Worm (Caenorhabditis elegans): Measurements from ENCODE around the gene F54F12.1.

Gene F54F12.1

DNA sequence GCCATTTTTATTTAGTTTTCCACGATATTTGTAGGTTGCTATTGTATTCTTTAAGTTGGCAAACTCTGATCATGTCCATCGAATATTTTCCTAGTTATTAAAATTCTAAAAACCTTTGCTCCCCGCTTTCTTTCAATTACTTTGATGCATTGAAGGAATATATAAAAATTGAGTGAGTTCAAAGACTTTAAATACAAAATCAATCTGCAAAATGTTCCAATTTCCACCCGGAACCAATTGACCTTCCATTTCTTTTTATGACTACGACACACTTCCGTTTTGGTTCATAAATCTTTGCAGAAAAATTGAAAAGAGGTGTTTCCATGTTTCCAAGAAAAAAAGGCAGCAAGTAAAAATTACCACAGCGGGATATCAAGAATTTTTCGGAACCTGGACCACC lies 15.5 kb downstream of the F54F12.1 start, which contains the start of gene F54F12.2:
TSS of gene F54F12.2 (plus strand) at position 301 of the 400 bp plus-strand sequence.
- TF ChIP-seq nhr-76 (tag; optimal IDR thresholded peaks at IDR 0.05) (no peak), ceh-83 (GFP tag; optimal IDR thresholded peaks at IDR 0.05) (no peak), pha-4 (tag; optimal IDR thresholded peaks at IDR 0.05) (no peak), nhr-237 (tag; optimal IDR thresholded peaks at IDR 0.05) (no peak), snpc-4 (tag; optimal IDR thresholded peaks at IDR 0.05) (no peak), blmp-1 (tag; optimal IDR thresholded peaks at IDR 0.05) (no peak), hlh-1 (tag; optimal IDR thresholded peaks at IDR 0.05) (no peak), tbx-8 (GFP tag; optimal IDR thresholded peaks at IDR 0.05) (no peak), zip-8 (tag; optimal IDR thresholded peaks at IDR 0.05) (no peak), lsy-2 (tag; optimal IDR thresholded peaks at IDR 0.05) (no peak), mls-2 (tag; optimal IDR thresholded peaks at IDR 0.05) (no peak), M03D4.4 (tag; optimal IDR thresholded peaks at IDR 0.05) (no peak), elt-1 (tag; optimal IDR thresholded peaks at IDR 0.05; ENCODE audit: borderline replicate concordance, insufficient read depth) (no peak), ceh-43 (GFP tag; optimal IDR thresholded peaks at IDR 0.05) (no peak), nhr-28 (tag; optimal IDR thresholded peaks at IDR 0.05) (no peak), mab-5 (tag; optimal IDR thresholded peaks at IDR 0.05) (no peak), bed-3 (GFP tag; optimal IDR thresholded peaks at IDR 0.05) (no peak)

DNA sequence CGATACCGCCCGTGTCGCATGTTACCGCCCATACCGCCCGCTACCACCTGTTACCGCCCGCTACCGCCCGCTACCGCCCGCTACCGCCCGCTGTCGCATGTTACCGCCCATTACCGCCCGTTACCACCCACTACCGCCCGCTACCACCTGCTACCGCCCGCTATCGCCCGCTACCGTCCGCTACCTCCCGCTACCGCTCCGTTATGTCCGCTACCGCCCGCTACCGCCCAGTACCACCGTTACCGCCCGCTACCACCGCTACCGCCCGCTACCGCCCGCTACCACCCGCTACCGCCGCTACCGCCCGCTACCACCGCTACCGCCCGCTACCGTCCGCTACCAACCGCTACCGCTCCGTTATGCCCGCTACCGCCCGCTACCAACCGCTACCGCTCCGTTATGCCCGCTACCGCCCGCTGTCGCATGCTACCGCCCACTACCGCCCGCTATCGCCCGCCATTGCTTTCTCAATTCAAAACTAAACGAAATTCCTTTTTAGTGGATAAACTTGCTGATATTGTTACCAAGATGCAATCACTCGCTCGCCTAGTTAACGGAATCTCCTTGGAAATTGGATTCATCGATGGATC lies 22.7 kb downstream of the F54F12.1 start:
- no peak for TF ChIP-seq elt-3 (tag; optimal IDR thresholded peaks at IDR 0.05)
- peak; percentile 26 for TF ChIP-seq ham-2 (GFP tag; optimal IDR thresholded peaks at IDR 0.05)
- TF ChIP-seq unc-120 (tag; optimal IDR thresholded peaks at IDR 0.05; ENCODE audit: poor library complexity, severe bottlenecking) = no peak
- peak; percentile 23 for TF ChIP-seq lin-32 (GFP tag; optimal IDR thresholded peaks at IDR 0.05)
- peak; percentile 72 for TF ChIP-seq mls-2 (tag; optimal IDR thresholded peaks at IDR 0.05)
- TF ChIP-seq sptf-1 (tag; optimal IDR thresholded peaks at IDR 0.05) = peak; percentile 61
- TF ChIP-seq drap-1 (GFP tag; optimal IDR thresholded peaks at IDR 0.05) = peak; percentile 35
- peak; percentile 23 for TF ChIP-seq sem-2 (GFP tag; optimal IDR thresholded peaks at IDR 0.05)

DNA sequence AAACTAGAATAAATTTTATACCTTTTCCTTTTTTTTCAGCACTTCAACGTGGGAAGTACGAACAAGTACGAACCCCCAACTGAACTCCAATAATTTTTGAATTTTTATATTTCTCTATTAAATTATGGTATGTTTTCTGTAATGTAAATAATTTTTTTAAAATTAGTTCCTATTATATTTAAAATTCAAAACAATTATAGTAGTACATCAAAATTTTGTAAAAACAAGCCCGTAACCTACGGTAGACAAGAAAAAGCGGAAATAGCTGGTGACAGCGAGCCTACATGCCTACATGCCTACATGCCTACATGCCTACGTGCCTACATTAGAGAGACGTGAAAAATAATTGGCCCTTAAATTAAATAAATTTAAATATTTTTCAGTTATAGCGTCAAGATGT lies 23.5 kb downstream of the F54F12.1 start, which contains the start of gene F14F7.5:
TSS of gene F14F7.5 (plus strand) at position 301 of the 400 bp plus-strand sequence.
- no peak for TF ChIP-seq cnd-1 (tag; optimal IDR thresholded peaks at IDR 0.05)
- no peak for TF ChIP-seq sem-2 (GFP tag; optimal IDR thresholded peaks at IDR 0.05)
- no peak for TF ChIP-seq lin-32 (GFP tag; optimal IDR thresholded peaks at IDR 0.05)
- no peak for TF ChIP-seq unc-120 (tag; optimal IDR thresholded peaks at IDR 0.05; ENCODE audit: poor library complexity, severe bottlenecking)
- TF ChIP-seq nhr-28 (tag; optimal IDR thresholded peaks at IDR 0.05) = no peak
- TF ChIP-seq ceh-43 (GFP tag; optimal IDR thresholded peaks at IDR 0.05) = no peak
- no peak for TF ChIP-seq unc-39 (tag; optimal IDR thresholded peaks at IDR 0.05)
- TF ChIP-seq nhr-12 (tag; optimal IDR thresholded peaks at IDR 0.05) = no peak
- TF ChIP-seq snpc-4 (tag; optimal IDR thresholded peaks at IDR 0.05) = no peak
- no peak for TF ChIP-seq M03D4.4 (tag; optimal IDR thresholded peaks at IDR 0.05)

DNA sequence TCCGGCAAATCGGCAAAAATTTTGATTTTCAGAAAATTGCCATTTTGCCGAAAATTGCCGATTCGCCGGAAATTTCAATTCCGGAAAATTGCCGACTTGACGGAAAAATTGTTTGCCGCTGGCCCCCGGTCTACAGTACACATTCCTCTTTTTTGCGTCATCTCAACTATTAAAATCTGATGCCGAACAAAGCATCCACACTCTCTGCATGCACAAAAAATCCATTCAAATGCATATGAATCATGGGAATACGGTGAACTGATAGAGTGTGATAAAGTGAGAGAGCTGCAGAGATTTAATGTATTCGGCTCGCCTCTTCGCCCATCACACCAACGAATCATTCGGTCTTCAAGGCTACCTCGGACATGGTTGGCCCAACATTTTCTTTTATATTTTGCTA lies 24.7 kb downstream of the F54F12.1 start, which contains the start of gene F14F7.7:
TSS of gene F14F7.7 (plus strand) at position 354 of the 400 bp plus-strand sequence.
- TF ChIP-seq ceh-39 (tag; optimal IDR thresholded peaks at IDR 0.05) = no peak
- no peak for TF ChIP-seq snpc-4 (tag; optimal IDR thresholded peaks at IDR 0.05)
- no peak for TF ChIP-seq sem-2 (GFP tag; optimal IDR thresholded peaks at IDR 0.05)
- no peak for TF ChIP-seq nhr-2 (tag; optimal IDR thresholded peaks at IDR 0.05)
- TF ChIP-seq ces-1 (GFP tag; optimal IDR thresholded peaks at IDR 0.05) = no peak
- TF ChIP-seq unc-39 (tag; optimal IDR thresholded peaks at IDR 0.05) = no peak
- TF ChIP-seq sptf-1 (tag; optimal IDR thresholded peaks at IDR 0.05) = no peak
- no peak for TF ChIP-seq ztf-11 (tag; optimal IDR thresholded peaks at IDR 0.05)

DNA sequence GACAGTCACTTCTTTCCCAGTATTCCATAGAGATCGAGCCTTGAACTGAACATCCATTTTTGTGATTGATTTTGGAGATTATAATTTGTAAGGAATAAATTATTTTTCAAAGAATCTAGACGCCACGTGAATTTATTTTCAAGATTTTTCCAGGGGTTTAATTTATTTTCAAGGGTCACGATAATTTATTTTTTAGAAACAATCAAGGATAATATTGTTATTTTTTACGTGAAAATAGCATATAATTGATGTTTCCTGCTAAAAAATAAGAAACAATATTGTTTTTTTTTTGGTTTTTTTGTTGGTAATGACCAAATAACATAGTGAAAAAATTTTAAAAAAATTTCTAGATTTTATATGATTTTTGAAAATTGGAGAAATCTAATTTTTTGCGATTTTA lies 25.6 kb downstream of the F54F12.1 start, which contains the start of gene F14F7.4:
TSS of gene F14F7.4 (minus strand) at position 101 of the 400 bp plus-strand sequence.
- TF ChIP-seq drap-1 (GFP tag; optimal IDR thresholded peaks at IDR 0.05) = no peak
- no peak for TF ChIP-seq lsy-2 (tag; optimal IDR thresholded peaks at IDR 0.05)
- TF ChIP-seq cnd-1 (tag; optimal IDR thresholded peaks at IDR 0.05) = no peak
- no peak for TF ChIP-seq ceh-83 (GFP tag; optimal IDR thresholded peaks at IDR 0.05)
- TF ChIP-seq blmp-1 (tag; optimal IDR thresholded peaks at IDR 0.05) = no peak
- TF ChIP-seq unc-62 (GFP tag; optimal IDR thresholded peaks at IDR 0.05) = no peak
- no peak for TF ChIP-seq ces-1 (GFP tag; optimal IDR thresholded peaks at IDR 0.05)
- no peak for TF ChIP-seq snpc-4 (tag; optimal IDR thresholded peaks at IDR 0.05)
- no peak for TF ChIP-seq ham-2 (GFP tag; optimal IDR thresholded peaks at IDR 0.05)
- no peak for TF ChIP-seq pha-4 (tag; optimal IDR thresholded peaks at IDR 0.05)
- TF ChIP-seq flh-1 (GFP tag; optimal IDR thresholded peaks at IDR 0.05) = no peak
- no peak for TF ChIP-seq nhr-237 (tag; optimal IDR thresholded peaks at IDR 0.05)
- no peak for TF ChIP-seq lin-32 (GFP tag; optimal IDR thresholded peaks at IDR 0.05)
- TF ChIP-seq sem-2 (GFP tag; optimal IDR thresholded peaks at IDR 0.05) = no peak
- no peak for TF ChIP-seq mep-1 (tag; optimal IDR thresholded peaks at IDR 0.05)
- TF ChIP-seq hlh-1 (tag; optimal IDR thresholded peaks at IDR 0.05) = no peak
- no peak for TF ChIP-seq tbx-8 (GFP tag; optimal IDR thresholded peaks at IDR 0.05)
- TF ChIP-seq mls-2 (tag; optimal IDR thresholded peaks at IDR 0.05) = no peak

Data from whole organism, mixed stage, embryonic.